Worm (Caenorhabditis elegans): Measurements from ENCODE around the gene irld-26.

ce11 chrV:16183357-16183756, 21.6 kb upstream of the irld-26 start, which contains the start of gene srz-14:
- TF ChIP-seq elt-3 (tag; optimal IDR thresholded peaks at IDR 0.05) (no peak), sptf-1 (tag; optimal IDR thresholded peaks at IDR 0.05) (no peak), unc-62 (GFP tag; optimal IDR thresholded peaks at IDR 0.05) (no peak), blmp-1 (tag; optimal IDR thresholded peaks at IDR 0.05) (no peak), nhr-237 (tag; optimal IDR thresholded peaks at IDR 0.05) (no peak)

Data from whole organism, mixed stage, embryonic.